Worm (Caenorhabditis elegans) whole organism, L2 larva: ENCODE measurements around the gene wrt-3.

Experiments used
- ZK546.5 ChIP-seq: sonication (generic microtip); optimal IDR thresholded peaks from 2 replicates; lab custom pipeline; 2017; ENCODE audit warnings: missing biosample characterization, missing genetic modification characterization
- egl-27 ChIP-seq: sonication (generic microtip); optimal IDR thresholded peaks from 3 replicates; lab custom pipeline; 2017; ENCODE audit warnings: missing biosample characterization, missing genetic modification reagents, missing genetic modification characterization
- nhr-12 ChIP-seq: fragments of 150-350 bp; optimal IDR thresholded peaks from 2 replicates; lab custom pipeline; 2014; ENCODE audit warnings: missing biosample characterization, missing genetic modification characterization
- nhr-23 ChIP-seq: fragments of 150-350 bp; optimal IDR thresholded peaks from 2 replicates; lab custom pipeline; 2014; ENCODE audit warnings: missing biosample characterization, missing genetic modification reagents, missing genetic modification characterization
- skn-1 ChIP-seq: sonication (generic microtip); optimal IDR thresholded peaks from 2 replicates; lab custom pipeline; 2017; ENCODE audit warnings: missing biosample characterization, missing genetic modification characterization
- sma-3 ChIP-seq: sonication (generic microtip); optimal IDR thresholded peaks from 2 replicates; lab custom pipeline; 2016; ENCODE audit warnings: missing genetic modification reagents, missing genetic modification characterization, missing compliant biosample characterization

DNA sequence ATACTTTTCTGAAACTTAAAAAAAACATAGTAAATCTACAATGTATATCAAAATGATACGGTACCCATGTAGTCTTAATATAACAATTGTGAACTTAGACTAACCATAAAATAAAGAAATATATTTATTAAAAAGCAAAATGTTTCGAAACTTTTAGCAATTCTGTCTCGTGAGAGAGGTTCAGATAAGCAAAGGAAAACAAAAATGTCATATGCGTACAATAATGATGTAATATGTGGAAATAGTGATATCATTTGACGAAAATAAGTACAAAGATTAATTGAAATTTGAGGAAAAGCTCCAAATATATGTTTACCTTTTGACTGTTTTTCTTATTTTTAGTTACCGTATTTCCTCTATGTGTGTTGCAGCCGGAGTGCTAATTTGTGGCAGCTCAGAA lies 36.9 kb upstream of the wrt-3 start:
- no peak for TF ChIP-seq nhr-12 (tag; lab: Kevin White, UChicago)
- TF ChIP-seq ZK546.5 (tag; lab: Kevin White, UChicago) = no peak
- TF ChIP-seq sma-3 (GFP tag; lab: Kevin White, UChicago) = no peak
- TF ChIP-seq nhr-23 = no peak
- TF ChIP-seq skn-1 (tag; lab: Kevin White, UChicago) = no peak
- no peak for TF ChIP-seq egl-27 (tag; lab: Kevin White, UChicago)
